Fruit fly (Drosophila melanogaster) whole organism, embryonic: ENCODE data around the gene CG11458.

Experiments
- ATbp ChIP-seq: fragments of 200-800 bp; sonication (Bioruptor generic); optimal IDR thresholded peaks from 2 replicates; lab custom pipeline; 2017; ENCODE audit warnings: missing biosample characterization, mild to moderate bottlenecking, missing genetic modification characterization, missing genetic modification reagents
- Ada2b ChIP-seq: fragments of 200-800 bp; sonication (Bioruptor generic); IDR thresholded peaks from 2 replicates; pipeline ENCODE4 v1.3.6; 2022; ENCODE audit warnings: missing biosample characterization, missing genetic modification characterization
- Aef1 ChIP-seq: fragments of 200-800 bp; sonication (Bioruptor generic); IDR thresholded peaks from 3 replicates; pipeline ENCODE4 v1.3.6; 2022; ENCODE audit warnings: missing biosample characterization, missing genetic modification characterization
- BEAF-32 ChIP-seq: fragments of 200-800 bp; sonication (Bioruptor generic); optimal IDR thresholded peaks from 3 replicates; lab custom pipeline; 2017; ENCODE audit warnings: missing biosample characterization, missing genetic modification characterization, mild to moderate bottlenecking, moderate library complexity, missing genetic modification reagents
- CG10543 ChIP-seq: fragments of 200-800 bp; sonication (Bioruptor generic); optimal IDR thresholded peaks from 3 replicates; lab custom pipeline; 2017; ENCODE audit warnings: missing biosample characterization, mild to moderate bottlenecking, missing genetic modification characterization, moderate library complexity
- CG12236 ChIP-seq: fragments of 200-800 bp; sonication (Bioruptor generic); optimal IDR thresholded peaks from 2 replicates; lab custom pipeline; 2016; ENCODE audit warnings: missing biosample characterization, missing genetic modification characterization
- CG12769 ChIP-seq: fragments of 200-800 bp; sonication (Bioruptor generic); optimal IDR thresholded peaks from 2 replicates; lab custom pipeline; 2019; ENCODE audit warnings: missing biosample characterization, mild to moderate bottlenecking, missing genetic modification characterization, moderate library complexity
- CG14965 ChIP-seq: fragments of 200-800 bp; sonication (Bioruptor generic); optimal IDR thresholded peaks from 2 replicates; lab custom pipeline; 2016; ENCODE audit warnings: missing biosample characterization, missing genetic modification characterization, borderline replicate concordance
- CG15269 ChIP-seq: fragments of 200-800 bp; sonication (Bioruptor generic); optimal IDR thresholded peaks from 2 replicates; lab custom pipeline; 2018; ENCODE audit warnings: missing biosample characterization, mild to moderate bottlenecking, missing genetic modification characterization, moderate library complexity
- CG18599 ChIP-seq: fragments of 200-800 bp; sonication (Bioruptor generic); optimal IDR thresholded peaks from 3 replicates; lab custom pipeline; 2017; ENCODE audit warnings: missing biosample characterization, missing genetic modification characterization, mild to moderate bottlenecking, moderate library complexity, missing genetic modification reagents
- CG18764 ChIP-seq: fragments of 200-800 bp; sonication (Bioruptor generic); optimal IDR thresholded peaks from 3 replicates; lab custom pipeline; 2016; ENCODE audit warnings: missing biosample characterization, missing genetic modification characterization
- CG2120 ChIP-seq: fragments of 200-800 bp; sonication (Bioruptor generic); optimal IDR thresholded peaks from 3 replicates; lab custom pipeline; 2016; ENCODE audit warnings: missing biosample characterization, missing genetic modification characterization
- CG30431 ChIP-seq: fragments of 200-800 bp; sonication (Bioruptor generic); optimal IDR thresholded peaks from 2 replicates; lab custom pipeline; 2017; ENCODE audit warnings: missing biosample characterization, missing genetic modification characterization
- CG31365 ChIP-seq: fragments of 200-800 bp; sonication (Bioruptor generic); optimal IDR thresholded peaks from 2 replicates; lab custom pipeline; 2018; ENCODE audit warnings: missing biosample characterization, mild to moderate bottlenecking, missing genetic modification characterization
- CG3726 ChIP-seq: fragments of 200-800 bp; sonication (Bioruptor generic); IDR thresholded peaks from 3 replicates; pipeline ENCODE4, ENCODE4 v1.3.6; 2022; ENCODE audit warnings: missing biosample characterization, missing genetic modification characterization
- CG4820 ChIP-seq: fragments of 200-800 bp; sonication (Bioruptor generic); optimal IDR thresholded peaks from 3 replicates; lab custom pipeline; 2016; ENCODE audit warnings: missing biosample characterization, missing genetic modification characterization
- CG6765 ChIP-seq: fragments of 200-800 bp; sonication (Bioruptor generic); optimal IDR thresholded peaks from 3 replicates; lab custom pipeline; 2017; ENCODE audit warnings: missing biosample characterization, mild to moderate bottlenecking, missing genetic modification characterization
- CG6791 ChIP-seq: fragments of 200-800 bp; sonication (Bioruptor generic); IDR thresholded peaks from 3 replicates; pipeline ENCODE4 v1.3.6; 2022; ENCODE audit warnings: missing biosample characterization, missing genetic modification characterization; ENCODE audit not compliant: partially characterized antibody
- CG7987 ChIP-seq: fragments of 200-800 bp; sonication (Bioruptor generic); optimal IDR thresholded peaks from 2 replicates; lab custom pipeline; 2018; ENCODE audit warnings: missing biosample characterization, mild to moderate bottlenecking, missing genetic modification characterization, moderate library complexity
- CG8388 ChIP-seq: fragments of 200-800 bp; sonication (Bioruptor generic); optimal IDR thresholded peaks from 2 replicates; lab custom pipeline; 2019; ENCODE audit warnings: missing biosample characterization, mild to moderate bottlenecking, missing genetic modification characterization, moderate library complexity
- CG9932 ChIP-seq: fragments of 200-800 bp; sonication (Bioruptor generic); IDR thresholded peaks from 2 replicates; pipeline ENCODE4 v1.3.6; 2022; ENCODE audit warnings: missing biosample characterization, missing genetic modification characterization
- D19A ChIP-seq: fragments of 200-800 bp; optimal IDR thresholded peaks from 3 replicates; lab custom pipeline; 2019; ENCODE audit warnings: missing biosample characterization, mild to moderate bottlenecking, missing genetic modification characterization, moderate library complexity
- Dp ChIP-seq: fragments of 200-800 bp; sonication (Bioruptor generic); optimal IDR thresholded peaks from 2 replicates; lab custom pipeline; 2018; ENCODE audit warnings: missing biosample characterization, mild to moderate bottlenecking, missing genetic modification characterization, moderate library complexity
- H15 ChIP-seq: fragments of 200-800 bp; sonication (Bioruptor generic); IDR thresholded peaks from 3 replicates; pipeline ENCODE4 v1.3.6; 2022; ENCODE audit warnings: missing biosample characterization, missing genetic modification characterization
- HLH4C ChIP-seq: fragments of 200-800 bp; sonication (Bioruptor generic); IDR thresholded peaks from 3 replicates; pipeline ENCODE4 v1.3.6; 2022; ENCODE audit warnings: missing biosample characterization, missing genetic modification characterization; ENCODE audit not compliant: partially characterized antibody
- Hmr ChIP-seq: fragments of 200-800 bp; sonication (Bioruptor generic); optimal IDR thresholded peaks from 3 replicates; lab custom pipeline; 2017; ENCODE audit warnings: mild to moderate bottlenecking, missing biosample characterization, missing genetic modification reagents, missing genetic modification characterization
- Hr51 ChIP-seq, 2 experiments: fragments of 200-800 bp; sonication (Bioruptor generic); optimal IDR thresholded peaks; 2 replicates in 1 of 2; 3 replicates in 1 of 2; lab custom pipeline; 2016 to 2018; ENCODE audit warnings: missing biosample characterization in 2 of 2, missing genetic modification characterization in 2 of 2, mild to moderate bottlenecking in 1 of 2, moderate library complexity in 1 of 2
- Hr78 ChIP-seq, 2 experiments: fragments of 200-800 bp in 1 of 2; fragments of >200 bp in 1 of 2; sonication (Bioruptor generic) in 1 of 2; optimal IDR thresholded peaks; 2 replicates each; lab custom pipeline; 2017 to 2019; ENCODE audit warnings: missing biosample characterization in 2 of 2, missing genetic modification characterization in 2 of 2, mild to moderate bottlenecking in 1 of 2, moderate library complexity in 1 of 2
- Jarid2 ChIP-seq: fragments of 200-800 bp; sonication (Bioruptor generic); optimal IDR thresholded peaks from 3 replicates; lab custom pipeline; 2017; ENCODE audit warnings: mild to moderate bottlenecking, missing biosample characterization, missing genetic modification reagents, missing genetic modification characterization
- Neu2 ChIP-seq: fragments of 200-800 bp; sonication (Bioruptor generic); optimal IDR thresholded peaks from 3 replicates; lab custom pipeline; 2016; ENCODE audit warnings: missing biosample characterization, missing genetic modification characterization, borderline replicate concordance
- Opbp ChIP-seq: fragments of 200-800 bp; sonication (Bioruptor generic); IDR thresholded peaks from 3 replicates; pipeline ENCODE4 v1.3.6; 2022; ENCODE audit warnings: missing biosample characterization, missing genetic modification characterization; ENCODE audit not compliant: partially characterized antibody
- Sox102F ChIP-seq: fragments of 200-800 bp; sonication (Bioruptor generic); optimal IDR thresholded peaks from 2 replicates; lab custom pipeline; 2018; ENCODE audit warnings: missing biosample characterization, mild to moderate bottlenecking, missing genetic modification characterization, moderate library complexity
- cato ChIP-seq: fragments of 200-800 bp; sonication (Bioruptor generic); optimal IDR thresholded peaks from 2 replicates; lab custom pipeline; 2016; ENCODE audit warnings: missing biosample characterization, missing genetic modification characterization, borderline replicate concordance
- chinmo ChIP-seq: fragments of 200-800 bp; sonication (Bioruptor generic); IDR thresholded peaks from 4 replicates; pipeline ENCODE4 v1.3.6; 2022; ENCODE audit warnings: missing biosample characterization, missing genetic modification characterization; ENCODE audit not compliant: partially characterized antibody
- chn ChIP-seq: fragments of 200-800 bp; sonication (Bioruptor generic); optimal IDR thresholded peaks from 2 replicates; lab custom pipeline; 2016; ENCODE audit warnings: missing biosample characterization, missing genetic modification characterization
- cwo ChIP-seq: fragments of 200-800 bp; sonication (Bioruptor generic); optimal IDR thresholded peaks from 3 replicates; lab custom pipeline; 2017; ENCODE audit warnings: missing biosample characterization, missing genetic modification characterization, mild to moderate bottlenecking, moderate library complexity, missing genetic modification reagents
- disco-r ChIP-seq: fragments of 200-800 bp; sonication (Bioruptor generic); optimal IDR thresholded peaks from 2 replicates; lab custom pipeline; 2016; ENCODE audit warnings: missing biosample characterization, missing genetic modification characterization
- dysf ChIP-seq: fragments of 200-800 bp; sonication (Bioruptor generic); IDR thresholded peaks from 3 replicates; pipeline ENCODE4 v1.3.6; 2022; ENCODE audit warnings: missing biosample characterization, missing genetic modification characterization
- ftz-f1 ChIP-seq: fragments of 200-800 bp; sonication (Bioruptor generic); optimal IDR thresholded peaks from 2 replicates; lab custom pipeline; 2016; ENCODE audit warnings: missing biosample characterization, missing genetic modification characterization
- gcm ChIP-seq: fragments of 200-800 bp; sonication (Bioruptor generic); optimal IDR thresholded peaks from 2 replicates; lab custom pipeline; 2019; ENCODE audit warnings: missing biosample characterization, mild to moderate bottlenecking, missing genetic modification characterization, moderate library complexity
- gro ChIP-seq: fragments of 200-800 bp; sonication (Bioruptor generic); optimal IDR thresholded peaks from 2 replicates; lab custom pipeline; 2016; ENCODE audit warnings: missing biosample characterization, missing genetic modification characterization
- gsb-n ChIP-seq: fragments of 200-800 bp; sonication (Bioruptor generic); optimal IDR thresholded peaks from 3 replicates; lab custom pipeline; 2018; ENCODE audit warnings: missing biosample characterization, mild to moderate bottlenecking, missing genetic modification characterization
- ind ChIP-seq: fragments of 200-800 bp; sonication (Bioruptor generic); optimal IDR thresholded peaks from 3 replicates; lab custom pipeline; 2016; ENCODE audit warnings: missing biosample characterization, missing genetic modification characterization
- insv ChIP-seq, 2 experiments: fragments of 200-800 bp; sonication (Bioruptor generic); optimal IDR thresholded peaks; 3 replicates each; lab custom pipeline; 2016 to 2018; ENCODE audit warnings: missing biosample characterization in 2 of 2, missing genetic modification characterization in 2 of 2
- inv ChIP-seq: fragments of 200-800 bp; sonication (Bioruptor generic); IDR thresholded peaks from 2 replicates; pipeline ENCODE4 v1.3.6; 2022; ENCODE audit warnings: missing biosample characterization, missing genetic modification characterization; ENCODE audit not compliant: partially characterized antibody
- ken ChIP-seq: fragments of 200-800 bp; sonication (Bioruptor generic); IDR thresholded peaks from 3 replicates; pipeline ENCODE4 v1.3.6; 2022; ENCODE audit warnings: missing biosample characterization, missing genetic modification characterization
- org-1 ChIP-seq: fragments of 200-800 bp; sonication (Bioruptor generic); optimal IDR thresholded peaks from 2 replicates; lab custom pipeline; 2017; ENCODE audit warnings: missing biosample characterization, missing genetic modification characterization
- pnt ChIP-seq: fragments of 200-800 bp; sonication (Bioruptor generic); optimal IDR thresholded peaks from 3 replicates; lab custom pipeline; 2016; ENCODE audit warnings: missing biosample characterization, missing genetic modification characterization
- tgo ChIP-seq: fragments of 200-800 bp; sonication (Bioruptor generic); IDR thresholded peaks from 3 replicates; pipeline ENCODE4 v1.3.6; 2022; ENCODE audit warnings: missing biosample characterization, missing genetic modification characterization
- vvl ChIP-seq: fragments of 200-800 bp; sonication (Bioruptor generic); IDR thresholded peaks from 2 replicates; pipeline ENCODE4 v1.3.6; 2022; ENCODE audit warnings: missing biosample characterization, missing genetic modification characterization

The CG11458 gene

DNA sequence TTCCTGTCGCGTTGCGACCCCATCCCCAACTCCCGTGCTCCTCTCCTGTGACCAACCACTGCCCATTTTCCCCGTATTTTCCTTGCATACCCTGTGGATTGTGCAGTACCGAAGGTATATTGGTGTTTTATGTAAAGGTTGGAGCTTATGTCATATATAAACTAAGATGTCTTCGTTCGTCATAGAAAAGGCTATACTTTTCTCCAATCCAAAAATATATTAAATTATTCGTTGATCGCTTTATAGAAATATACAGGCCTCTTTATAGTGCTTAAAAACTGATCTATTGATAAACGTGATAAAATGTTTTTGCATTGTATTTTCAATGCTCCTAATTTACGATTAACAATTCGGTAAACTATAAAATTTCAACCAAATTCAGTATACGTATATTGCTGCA, 36.6 kb upstream of the CG11458 start (continued):
- TF ChIP-seq ind: no peak
- peak; percentile 22 for TF ChIP-seq CG2120
- TF ChIP-seq BEAF-32 (GFP tag; lab: Kevin White, UChicago): no peak
- TF ChIP-seq gsb-n (tag; lab: Kevin White, UChicago): no peak
- peak; percentile 17 for TF ChIP-seq Hmr (GFP tag; lab: Kevin White, UChicago)
- TF ChIP-seq D19A: no peak
- TF ChIP-seq Hr78 (GFP tag; optimal IDR thresholded peaks at IDR 0.05; lab: Kevin White, UChicago): no peak
- no peak for TF ChIP-seq org-1 (GFP tag; lab: Kevin White, UChicago)
- no peak for TF ChIP-seq CG4820 (GFP tag; lab: Kevin White, UChicago)
- no peak for TF ChIP-seq CG12236
- TF ChIP-seq chinmo (GFP tag; lab: Robert Waterston, UW): no peak
- no peak for TF ChIP-seq cato (GFP tag; lab: Kevin White, UChicago)
- no peak for TF ChIP-seq ATbp (GFP tag; lab: Kevin White, UChicago)
- no peak for TF ChIP-seq Aef1
- no peak for TF ChIP-seq CG30431 (GFP tag; lab: Kevin White, UChicago)
- TF ChIP-seq ftz-f1 (GFP tag; lab: Kevin White, UChicago): no peak
- TF ChIP-seq vvl: no peak
- TF ChIP-seq pnt (GFP tag; lab: Kevin White, UChicago): no peak
- no peak for TF ChIP-seq Opbp (GFP tag; lab: Robert Waterston, UW)
- TF ChIP-seq insv (GFP tag; optimal IDR thresholded peaks at IDR 0.05; lab: Kevin White, UChicago): no peak
- TF ChIP-seq Hr51 (GFP tag; optimal IDR thresholded peaks at IDR 0.05; lab: Kevin White, UChicago): peak in 1 of 2 experiments; percentile 6
- TF ChIP-seq CG18599 (GFP tag; lab: Kevin White, UChicago): peak; percentile 57
- no peak for TF ChIP-seq ken (GFP tag; lab: Robert Waterston, UW)
- TF ChIP-seq CG6765 (GFP tag; lab: Kevin White, UChicago): no peak
- no peak for TF ChIP-seq CG10543 (GFP tag; lab: Kevin White, UChicago)
- no peak for TF ChIP-seq Dp (GFP tag; lab: Kevin White, UChicago)
- no peak for TF ChIP-seq CG12769
- TF ChIP-seq, all 482 proteins: peak for 10

DNA sequence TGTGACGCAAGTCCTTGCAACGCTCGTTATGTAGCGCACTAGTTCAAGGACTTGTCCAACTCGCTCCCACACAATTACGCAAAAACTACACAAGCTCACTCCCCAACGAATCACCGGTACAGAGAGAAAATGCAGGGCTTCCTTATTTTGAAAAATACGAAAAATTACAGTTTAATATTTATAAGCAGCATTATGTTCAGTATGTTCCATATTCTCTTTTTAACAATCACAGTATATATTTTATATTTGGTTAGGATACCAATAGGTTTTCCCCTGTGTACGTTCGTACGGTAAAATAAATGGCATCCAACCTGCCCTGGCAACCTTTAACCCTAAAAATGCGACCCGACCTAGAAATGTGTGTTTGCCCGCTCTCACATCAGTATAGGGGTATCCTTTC, 21.6 kb upstream of the CG11458 start:
- TF ChIP-seq CG3726 (no peak), H15 (no peak), CG7987 (GFP tag; lab: Kevin White, UChicago) (no peak), CG6791 (GFP tag; lab: Robert Waterston, UW) (no peak), CG18599 (GFP tag; lab: Kevin White, UChicago) (peak; percentile 65), CG31365 (tag; lab: Kevin White, UChicago) (no peak), cwo (GFP tag; lab: Kevin White, UChicago) (peak; percentile 25), tgo (GFP tag; lab: Robert Waterston, UW) (0 out of 3 replicates have a peak, but pooled peaks have one; percentile 25), CG18764 (GFP tag; lab: Kevin White, UChicago) (no peak), disco-r (GFP tag; lab: Kevin White, UChicago) (no peak), inv (GFP tag; lab: Robert Waterston, UW) (no peak), HLH4C (GFP tag; lab: Robert Waterston, UW) (no peak), CG14965 (no peak), Jarid2 (GFP tag; lab: Kevin White, UChicago) (no peak), gro (GFP tag; lab: Kevin White, UChicago) (no peak), Neu2 (GFP tag; lab: Kevin White, UChicago) (no peak), gcm (GFP tag; lab: Kevin White, UChicago) (no peak), dysf (GFP tag; lab: Robert Waterston, UW) (peak; percentile 27; the same call in 1 of the 3 replicates), Sox102F (GFP tag; lab: Kevin White, UChicago) (no peak), CG9932 (GFP tag; lab: Robert Waterston, UW) (0 out of 2 replicates have a peak, but pooled peaks have one; percentile 39), Ada2b (GFP tag; lab: Robert Waterston, UW) (0 out of 2 replicates have a peak, but pooled peaks have one; percentile 20), CG8388 (GFP tag; lab: Kevin White, UChicago) (no peak), CG15269 (tag; lab: Kevin White, UChicago) (peak; percentile 12), chn (no peak)
